Fruit fly (Drosophila melanogaster) ovary, adult (tissue): ENCODE data around the gene Lztr1.

Experiments used
- CG17801 ChIP-seq: fragments of 200-800 bp; optimal IDR thresholded peaks from 2 replicates; lab custom pipeline; 2019; ENCODE audit warnings: missing biosample characterization, mild to moderate bottlenecking, missing genetic modification characterization, moderate library complexity; ENCODE audit not compliant: partially characterized antibody

The Lztr1 gene

DNA sequence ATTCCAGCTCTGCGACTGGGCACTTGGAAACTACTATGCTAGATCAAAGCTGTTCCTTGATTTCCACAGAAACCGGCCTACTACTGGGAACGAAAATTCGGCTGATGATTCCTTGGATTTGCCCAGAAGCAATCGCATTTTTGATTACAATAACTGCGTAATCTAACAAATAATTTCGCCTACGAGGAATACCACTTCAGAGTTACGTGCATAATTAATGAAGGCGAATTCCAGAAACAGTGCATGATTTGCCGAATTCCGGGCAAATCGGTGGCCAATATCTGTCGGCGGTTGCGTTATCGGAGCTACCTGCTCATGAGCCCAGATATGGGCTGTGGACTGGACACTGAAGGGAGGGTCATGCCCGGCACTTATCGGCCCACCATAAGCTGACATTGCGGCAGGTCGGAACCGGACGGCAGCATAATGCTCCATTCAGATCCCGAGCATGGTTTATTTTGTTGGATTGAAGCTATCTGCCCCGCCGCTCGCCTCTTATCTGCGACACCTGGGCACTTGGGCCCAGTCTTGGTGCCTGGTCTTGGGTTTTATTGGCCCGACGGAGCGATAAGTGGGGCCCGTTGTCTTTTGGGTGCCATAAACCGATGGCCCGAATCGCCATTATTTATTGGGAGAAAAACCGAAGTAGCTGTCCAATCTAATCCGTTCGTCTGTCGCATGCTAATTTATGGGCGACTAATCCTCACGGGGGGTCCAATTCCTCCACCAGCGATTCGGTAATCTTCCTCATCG is 2.8 kb upstream of the Lztr1 start, which contains the start of gene CG3708:
TSS of gene CG3708 (minus strand) at position 51 of the 753 bp plus-strand sequence.
- TF ChIP-seq CG17801 (GFP tag; lab: Kevin White, UChicago): no peak

dm6 chrX:927863-928257 is 478 bp upstream of the Lztr1 start, which contains the start of the genes CG43867 and MED22:
TSS of gene CG43867 (minus strand) at chrX:927975.
TSS of gene MED22 (plus strand) at chrX:928139.
- no peak for TF ChIP-seq CG17801 (GFP tag; lab: Kevin White, UChicago)

- TF ChIP-seq CG17801 (GFP tag; lab: Kevin White, UChicago): no peak
Measured at dm6 chrX:921359-921758, 6.0 kb downstream of the Lztr1 start.

DNA sequence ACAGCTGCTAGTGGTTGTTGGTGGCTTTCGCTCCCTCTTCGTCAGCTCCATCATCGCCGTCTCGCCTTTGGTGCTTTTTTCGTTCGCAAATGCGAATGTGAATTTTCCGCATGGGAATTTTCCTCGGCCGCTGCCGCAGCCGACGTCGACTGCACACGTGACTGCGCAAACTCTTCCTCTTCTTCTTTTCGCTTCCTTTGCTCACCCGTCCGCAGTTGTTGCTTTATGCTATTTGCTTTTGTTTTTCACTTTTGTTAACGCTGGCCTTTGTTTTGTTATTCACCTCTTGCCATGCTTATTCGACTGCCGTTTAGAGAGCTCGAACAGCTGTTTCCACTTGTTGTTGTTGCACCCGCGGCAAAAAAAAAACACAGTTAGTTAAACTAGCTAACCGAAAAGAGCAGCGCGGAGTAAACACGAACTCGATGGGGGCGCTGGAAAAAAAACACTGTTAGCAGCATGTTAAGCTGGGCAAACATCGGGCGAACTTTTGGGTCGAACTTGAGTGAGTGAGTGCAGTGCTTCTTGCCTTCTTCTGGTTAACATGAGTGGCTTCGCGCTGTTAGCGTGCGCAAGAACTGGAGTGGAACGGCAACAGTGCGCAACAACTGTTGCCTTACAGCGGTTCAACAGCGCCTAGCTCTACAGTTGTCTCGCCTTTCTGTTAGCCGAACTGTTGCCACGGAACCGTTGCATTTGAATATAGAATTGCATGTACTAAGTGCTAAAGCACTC is 18.5 kb downstream of the Lztr1 start:
- no peak for TF ChIP-seq CG17801 (GFP tag; lab: Kevin White, UChicago)

DNA sequence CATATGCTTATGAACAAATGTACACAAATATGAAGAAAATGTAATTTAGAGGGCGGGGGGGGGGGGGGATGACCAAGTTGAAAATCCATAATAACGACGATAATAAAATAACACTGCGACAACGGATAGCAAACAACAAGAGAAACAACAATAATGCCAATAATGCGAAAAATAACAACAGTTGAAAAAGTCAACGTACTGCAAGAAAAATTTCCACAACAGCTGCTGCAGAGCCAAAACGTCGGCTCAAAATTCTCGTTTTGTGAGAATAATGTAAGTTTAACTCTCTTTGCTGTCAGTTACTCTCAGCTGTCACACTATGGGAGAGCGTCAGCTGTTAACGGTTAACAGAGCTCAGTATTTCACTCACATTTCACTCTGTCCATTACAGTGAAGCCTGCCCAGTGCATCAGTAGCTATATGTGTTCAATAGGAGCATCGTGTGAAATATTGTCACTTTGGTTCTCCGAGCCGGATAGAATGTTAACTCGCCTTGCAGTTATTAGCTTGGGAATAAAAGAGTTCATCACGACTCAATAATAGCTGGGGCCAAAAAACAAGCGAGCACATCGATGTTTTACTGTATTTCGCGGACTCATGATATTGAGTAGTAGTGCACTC is 26.5 kb downstream of the Lztr1 start:
- peak; percentile 96 for TF ChIP-seq CG17801 (GFP tag; lab: Kevin White, UChicago)

DNA sequence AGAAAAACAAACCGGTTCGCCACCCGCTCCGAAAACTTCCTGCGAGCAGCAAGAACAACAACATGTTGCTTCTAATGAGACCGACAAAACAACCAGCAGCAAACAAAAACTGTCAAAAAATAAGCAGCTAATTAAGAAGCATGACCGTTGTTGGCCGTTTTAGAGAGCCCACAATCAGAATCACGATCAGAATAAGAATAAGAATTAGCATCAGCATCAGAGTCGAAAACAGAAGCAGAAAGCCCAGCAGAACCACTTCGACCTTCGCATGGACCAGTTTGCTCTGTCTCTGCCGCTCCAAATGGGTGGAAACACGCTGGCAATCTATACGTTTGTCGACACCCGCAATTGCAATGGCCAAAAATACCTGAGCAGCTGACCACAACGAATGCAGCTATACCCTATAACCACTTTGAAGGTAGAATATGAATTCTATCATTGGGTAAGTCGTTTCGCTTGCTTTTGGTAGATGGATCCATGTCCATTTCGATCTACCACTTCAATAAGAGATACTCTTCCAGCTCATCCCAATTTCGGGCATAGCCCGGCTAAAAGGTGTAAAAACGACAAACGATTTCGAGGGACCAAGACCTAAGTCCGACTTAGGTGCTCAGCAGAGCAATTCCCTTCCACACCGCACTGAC is 27.9 kb downstream of the Lztr1 start:
- TF ChIP-seq CG17801 (GFP tag; lab: Kevin White, UChicago): no peak

DNA sequence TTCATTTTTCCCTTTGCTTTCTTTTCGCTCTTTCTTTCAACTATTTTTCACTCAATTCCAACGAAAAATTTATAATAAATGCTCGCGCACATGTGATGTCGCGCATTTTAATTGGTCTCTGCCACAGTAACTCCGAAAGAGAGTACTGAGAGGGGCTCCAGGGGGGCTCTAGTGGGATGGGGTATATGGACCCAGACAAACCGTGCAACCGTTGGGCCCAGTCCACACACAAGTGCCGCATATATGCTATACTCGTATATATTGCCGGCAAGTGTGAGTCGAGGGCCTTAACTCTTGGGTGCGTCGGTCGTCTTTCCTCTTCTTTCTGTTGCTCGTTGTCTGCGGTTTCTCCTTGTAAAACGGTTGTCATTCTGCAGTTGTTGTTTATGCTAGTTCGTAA is 29.0 kb downstream of the Lztr1 start:
- no peak for TF ChIP-seq CG17801 (GFP tag; lab: Kevin White, UChicago)

dm6 chrX:894182-894581 is 33.2 kb downstream of the Lztr1 start, which contains the start of gene CG11663:
TSS of gene CG11663 (plus strand) at chrX:894482.
- TF ChIP-seq CG17801 (GFP tag; lab: Kevin White, UChicago): no peak

- no peak for TF ChIP-seq CG17801 (GFP tag; lab: Kevin White, UChicago)
Measured at dm6 chrX:875432-875831, 52.0 kb downstream of the Lztr1 start, which contains the start of gene CG11664. TSS of gene CG11664 (plus strand) at chrX:875732.

DNA sequence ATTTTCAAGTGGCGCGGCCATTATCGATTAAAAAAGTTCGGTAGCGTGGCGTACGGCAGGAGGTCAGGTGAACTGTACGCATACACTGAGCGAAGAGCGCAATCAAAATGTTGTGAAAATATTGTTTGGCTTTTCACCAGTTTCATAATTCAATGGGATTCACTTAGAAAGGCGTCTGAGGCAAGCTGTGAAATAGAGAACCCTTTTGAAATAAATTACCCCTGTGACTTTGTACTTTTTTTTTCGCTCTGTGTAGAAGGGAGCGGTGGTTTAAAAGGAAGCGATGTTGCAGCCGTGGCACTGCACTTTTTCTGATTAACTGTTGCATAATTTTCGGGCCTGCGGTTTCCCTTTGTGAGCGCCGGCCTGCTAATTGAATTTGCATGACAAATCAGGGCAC is 53.6 kb downstream of the Lztr1 start:
- TF ChIP-seq CG17801 (GFP tag; lab: Kevin White, UChicago): no peak
